Fruit fly (Drosophila melanogaster): ENCODE results near the gene CG14313.

Gene CG14313

dm6 chr3R:18167416-18168237, 24.1 kb downstream of the CG14313 start, which contains the start of gene wrd (continued):
- TF ChIP-seq CG2116 (GFP tag; optimal IDR thresholded peaks at IDR 0.05) (peak; percentile 1), nom (GFP tag; optimal IDR thresholded peaks at IDR 0.05) (no peak), ac (GFP tag; optimal IDR thresholded peaks at IDR 0.05) (no peak), ind (GFP tag; optimal IDR thresholded peaks at IDR 0.05) (peak; percentile 47), CG33557 (GFP tag; optimal IDR thresholded peaks at IDR 0.05) (no peak), CG1603 (tag; optimal IDR thresholded peaks at IDR 0.05) (peak; percentile 43), CG8924 (tag; optimal IDR thresholded peaks at IDR 0.05) (peak; percentile 36), CG9727 (GFP tag; optimal IDR thresholded peaks at IDR 0.05) (peak; percentile 44), Adf1 (GFP tag; IDR thresholded peaks at IDR 0.05) (no peak), MESR4 (GFP tag; optimal IDR thresholded peaks at IDR 0.05) (peak; percentile 70), Spps (tag; optimal IDR thresholded peaks at IDR 0.05) (no peak), ci (GFP tag; IDR thresholded peaks at IDR 0.05) (0 out of 3 replicates have a peak, but pooled peaks have one; percentile 7), Lpt (GFP tag; optimal IDR thresholded peaks at IDR 0.05) (no peak), bbx (GFP tag; IDR thresholded peaks at IDR 0.05; ENCODE audit: partially characterized antibody) (no peak), Dip2 (GFP tag; IDR thresholded peaks at IDR 0.05) (no peak), Gsc (GFP tag; IDR thresholded peaks at IDR 0.05) (no peak), onecut (GFP tag; IDR thresholded peaks at IDR 0.05) (no peak), CG5953 (GFP tag; IDR thresholded peaks at IDR 0.05) (no peak), Atf-2 (GFP tag; optimal IDR thresholded peaks at IDR 0.05) (no peak), Drgx (GFP tag; IDR thresholded peaks at IDR 0.05) (no peak), ERR (GFP tag; optimal IDR thresholded peaks at IDR 0.05) (no peak), Opbp (GFP tag; IDR thresholded peaks at IDR 0.05; ENCODE audit: partially characterized antibody) (0 out of 3 replicates have a peak, but pooled peaks have one; percentile 37), C15 (GFP tag; IDR thresholded peaks at IDR 0.05) (no peak), CG12769 (tag; optimal IDR thresholded peaks at IDR 0.05) (peak; percentile 8), phol (tag; optimal IDR thresholded peaks at IDR 0.05) (peak; percentile 16), CG12391 (tag; optimal IDR thresholded peaks at IDR 0.05) (peak; percentile 3), E2f1 (GFP tag; IDR thresholded peaks at IDR 0.05) (no peak), CG17802 (tag; optimal IDR thresholded peaks at IDR 0.05) (no peak), scrt (GFP tag; optimal IDR thresholded peaks at IDR 0.05) (peak; percentile 22), Sry-β (GFP tag; optimal IDR thresholded peaks at IDR 0.05) (no peak), CG1602 (GFP tag; optimal IDR thresholded peaks at IDR 0.05) (peak; percentile 35), prd (optimal IDR thresholded peaks at IDR 0.05) (no peak), prd (GFP tag; IDR thresholded peaks at IDR 0.05) (0 out of 3 replicates have a peak, but pooled peaks have one; percentile 20), grau (tag; optimal IDR thresholded peaks at IDR 0.05) (peak; percentile 33), sens-2 (GFP tag; IDR thresholded peaks at IDR 0.05) (no peak), Mes4 (GFP tag; optimal IDR thresholded peaks at IDR 0.05) (no peak), CG7928 (GFP tag; optimal IDR thresholded peaks at IDR 0.05) (peak; percentile 86), D19A (tag; optimal IDR thresholded peaks at IDR 0.05) (peak; percentile 2), sug (tag; optimal IDR thresholded peaks at IDR 0.05) (no peak), pan (optimal IDR thresholded peaks at IDR 0.05) (no peak), pan (GFP tag; optimal IDR thresholded peaks at IDR 0.05 in 1 of 2, IDR thresholded peaks at IDR 0.05 in 1 of 2) (peak in 1 of 2 experiments; percentile 9), chn (GFP tag; optimal IDR thresholded peaks at IDR 0.05) (no peak), Gug (GFP tag; IDR thresholded peaks at IDR 0.05) (peak; percentile 51; the same call in 1 of the 4 replicates), CTCF (GFP tag; optimal IDR thresholded peaks at IDR 0.05) (no peak), corto (GFP tag; optimal IDR thresholded peaks at IDR 0.05) (no peak), NC2α (GFP tag; optimal IDR thresholded peaks at IDR 0.05) (no peak), Bdp1 (GFP tag; optimal IDR thresholded peaks at IDR 0.05) (no peak), jumu (GFP tag; optimal IDR thresholded peaks at IDR 0.05) (no peak), trh (GFP tag; optimal IDR thresholded peaks at IDR 0.05) (no peak), HLHmδ (GFP tag; optimal IDR thresholded peaks at IDR 0.05) (no peak)
